Worm (Caenorhabditis elegans) whole organism, L1 larva: ENCODE measurements around the gene paic-1.
A peak's percentile ranks its signal among the peaks of the same experiment; 100 is the strongest.

Experiments
- C04F5.9 ChIP-seq: sonication (generic microtip); optimal IDR thresholded peaks from 2 replicates; lab custom pipeline; 2016; ENCODE audit warnings: missing genetic modification characterization, missing compliant biosample characterization
- F16B12.6 ChIP-seq: fragments of 150-350 bp; optimal IDR thresholded peaks from 2 replicates; lab custom pipeline; 2014; ENCODE audit warnings: missing biosample characterization, missing genetic modification characterization
- Y116A8C.19 ChIP-seq: sonication (generic microtip); optimal IDR thresholded peaks from 2 replicates; lab custom pipeline; 2016; ENCODE audit warnings: missing compliant biosample characterization, missing genetic modification characterization, borderline replicate concordance
- aha-1 ChIP-seq: fragments of 150-350 bp; optimal IDR thresholded peaks from 2 replicates; lab custom pipeline; 2014; ENCODE audit warnings: missing biosample characterization, missing genetic modification characterization
- alr-1 ChIP-seq: fragments of 200-800 bp; sonication (Bioruptor generic); optimal IDR thresholded peaks from 2 replicates; lab custom pipeline; 2018; ENCODE audit warnings: borderline replicate concordance, mild to moderate bottlenecking, missing genetic modification characterization, missing compliant biosample characterization
- ama-1 ChIP-seq: fragments of 150-350 bp; optimal IDR thresholded peaks from 2 replicates; lab custom pipeline; 2014
- ceh-63 ChIP-seq: fragments of 200-800 bp; sonication (Bioruptor generic); optimal IDR thresholded peaks from 2 replicates; lab custom pipeline; 2018; ENCODE audit warnings: mild to moderate bottlenecking, missing genetic modification characterization, missing compliant biosample characterization
- ceh-82 ChIP-seq, 3 experiments: fragments of 150-350 bp in 1 of 3; sonication (generic microtip) in 2 of 3; optimal IDR thresholded peaks; 2 replicates each; lab custom pipeline; 2014 to 2017; ENCODE audit warnings: missing biosample characterization in 3 of 3, missing genetic modification characterization in 3 of 3
- ceh-90 ChIP-seq: sonication (generic microtip); optimal IDR thresholded peaks from 2 replicates; lab custom pipeline; 2016; ENCODE audit warnings: missing genetic modification characterization, missing compliant biosample characterization
- dpl-1 ChIP-seq, 3 experiments: fragments of 150-350 bp in 2 of 3; sonication (generic microtip) in 1 of 3; optimal IDR thresholded peaks; 2 replicates each; lab custom pipeline; 2014 to 2017; ENCODE audit warnings: missing biosample characterization in 3 of 3, missing genetic modification characterization in 3 of 3, missing genetic modification reagents in 3 of 3
- efl-1 ChIP-seq, 4 experiments: fragments of 150-350 bp; optimal IDR thresholded peaks in 3 of 4; peaks in 1 of 4; 1 replicate in 1 of 4; 2 replicates in 3 of 4; lab custom pipeline; 2014; ENCODE audit warnings: missing biosample characterization in 2 of 4, missing genetic modification characterization in 2 of 4, missing genetic modification reagents in 2 of 4
- egl-27 ChIP-seq, 2 experiments: fragments of 150-350 bp in 1 of 2; sonication (generic microtip); optimal IDR thresholded peaks; 3 replicates each; lab custom pipeline; 2017 to 2018; ENCODE audit warnings: missing biosample characterization in 2 of 2, missing genetic modification characterization in 2 of 2, missing genetic modification reagents in 2 of 2
- elt-3 ChIP-seq, 6 experiments: fragments of 150-350 bp in 1 of 6; sonication (generic microtip); optimal IDR thresholded peaks; 2 replicates each; lab custom pipeline; 2017 to 2018; ENCODE audit warnings: missing biosample characterization in 6 of 6, missing genetic modification characterization in 6 of 6, inconsistent platforms in 1 of 6
- ets-5 ChIP-seq: fragments of 200-800 bp; sonication (Bioruptor generic); IDR thresholded peaks from 2 replicates; pipeline ENCODE4 v1.3.6; 2022; ENCODE audit warnings: missing genetic modification characterization, missing compliant biosample characterization
- fkh-10 ChIP-seq: sonication (generic microtip); optimal IDR thresholded peaks from 2 replicates; lab custom pipeline; 2017; ENCODE audit warnings: missing biosample characterization, missing genetic modification reagents, missing genetic modification characterization
- fkh-8 ChIP-seq: sonication (generic microtip); optimal IDR thresholded peaks from 2 replicates; lab custom pipeline; 2016; ENCODE audit warnings: mild to moderate bottlenecking, missing genetic modification characterization, missing compliant biosample characterization
- grh-1 ChIP-seq: fragments of 200-800 bp; sonication (Bioruptor generic); IDR thresholded peaks from 2 replicates; pipeline ENCODE4 v1.3.6; 2022; ENCODE audit warnings: missing genetic modification reagents, missing genetic modification characterization, missing compliant biosample characterization
- jun-1 ChIP-seq: fragments of 150-350 bp; optimal IDR thresholded peaks from 2 replicates; lab custom pipeline; 2014; ENCODE audit warnings: missing biosample characterization, missing genetic modification reagents, missing genetic modification characterization
- lin-14 ChIP-seq: fragments of 200-800 bp; sonication (Bioruptor generic); optimal IDR thresholded peaks from 2 replicates; lab custom pipeline; 2018; ENCODE audit warnings: mild to moderate bottlenecking, missing genetic modification characterization, moderate library complexity, missing compliant biosample characterization
- lin-15B ChIP-seq: fragments of 150-350 bp; sonication (generic microtip); optimal IDR thresholded peaks from 3 replicates; lab custom pipeline; 2014; ENCODE audit warnings: missing biosample characterization, missing genetic modification characterization
- lin-39 ChIP-seq: fragments of 150-350 bp; optimal IDR thresholded peaks from 2 replicates; lab custom pipeline; 2014; ENCODE audit warnings: missing biosample characterization, missing genetic modification reagents, missing genetic modification characterization
- lsy-2 ChIP-seq, 2 experiments: fragments of 150-350 bp; optimal IDR thresholded peaks; 2 replicates each; lab custom pipeline; 2014; ENCODE audit warnings: missing biosample characterization in 2 of 2, missing genetic modification characterization in 2 of 2
- mdl-1 ChIP-seq, 2 experiments: fragments of 150-350 bp; optimal IDR thresholded peaks; 2 replicates each; lab custom pipeline; 2014 to 2017; ENCODE audit warnings: missing biosample characterization in 2 of 2, missing genetic modification characterization in 2 of 2, inconsistent platforms in 1 of 2
- mef-2 ChIP-seq: fragments of 150-350 bp; optimal IDR thresholded peaks from 2 replicates; lab custom pipeline; 2014; ENCODE audit warnings: missing biosample characterization, missing genetic modification characterization
- nhr-11 ChIP-seq: fragments of 150-350 bp; optimal IDR thresholded peaks from 2 replicates; lab custom pipeline; 2014; ENCODE audit warnings: missing biosample characterization, missing genetic modification characterization
- nhr-19 ChIP-seq: fragments of 200-800 bp; sonication (Bioruptor generic); conservative IDR thresholded peaks from 2 replicates; pipeline ENCODE4 v1.3.6; 2022; ENCODE audit warnings: missing genetic modification characterization, missing compliant biosample characterization
- nhr-20 ChIP-seq: sonication (generic microtip); optimal IDR thresholded peaks from 2 replicates; lab custom pipeline; 2016; ENCODE audit warnings: mild to moderate bottlenecking, missing genetic modification characterization, missing compliant biosample characterization
- nhr-237 ChIP-seq: fragments of 150-350 bp; optimal IDR thresholded peaks from 2 replicates; lab custom pipeline; 2014; ENCODE audit warnings: missing biosample characterization, missing genetic modification characterization
- nhr-28 ChIP-seq: fragments of 150-350 bp; optimal IDR thresholded peaks from 2 replicates; lab custom pipeline; 2014; ENCODE audit warnings: missing biosample characterization, missing genetic modification characterization
- nhr-76 ChIP-seq: sonication (generic microtip); optimal IDR thresholded peaks from 2 replicates; lab custom pipeline; 2017; ENCODE audit warnings: missing biosample characterization, missing genetic modification characterization
- nhr-77 ChIP-seq: fragments of 150-350 bp; optimal IDR thresholded peaks from 2 replicates; lab custom pipeline; 2014; ENCODE audit warnings: missing biosample characterization, missing genetic modification characterization
- nhr-84 ChIP-seq: sonication (generic microtip); optimal IDR thresholded peaks from 2 replicates; lab custom pipeline; 2017; ENCODE audit warnings: missing biosample characterization, missing genetic modification characterization
- nhr-85 ChIP-seq: sonication (generic microtip); peaks from one replicate; lab custom pipeline; 2016; ENCODE audit warnings: missing genetic modification characterization, inconsistent platforms, missing compliant biosample characterization
- nhr-90 ChIP-seq: sonication (generic microtip); optimal IDR thresholded peaks from 2 replicates; lab custom pipeline; 2016; ENCODE audit warnings: mild to moderate bottlenecking, missing genetic modification characterization, missing compliant biosample characterization; ENCODE audit not compliant: poor library complexity
- pag-3 ChIP-seq: sonication (generic microtip); optimal IDR thresholded peaks from 2 replicates; lab custom pipeline; 2017; ENCODE audit warnings: missing genetic modification characterization, mild to moderate bottlenecking, missing compliant biosample characterization, antibody characterized with exemption, borderline replicate concordance; ENCODE audit not compliant: insufficient read depth
- pax-3 ChIP-seq: fragments of 200-800 bp; sonication (Bioruptor generic); optimal IDR thresholded peaks from 2 replicates; lab custom pipeline; 2018; ENCODE audit warnings: mild to moderate bottlenecking, missing genetic modification characterization, moderate library complexity, missing compliant biosample characterization
- pqm-1 ChIP-seq: sonication (generic microtip); optimal IDR thresholded peaks from 3 replicates; lab custom pipeline; 2017; ENCODE audit warnings: missing biosample characterization, missing genetic modification characterization
- sptf-1 ChIP-seq: fragments of 150-350 bp; optimal IDR thresholded peaks from 2 replicates; lab custom pipeline; 2014; ENCODE audit warnings: missing biosample characterization, missing genetic modification characterization
- sup-37 ChIP-seq: fragments of 200-800 bp; sonication (Bioruptor generic); optimal IDR thresholded peaks from 2 replicates; lab custom pipeline; 2018; ENCODE audit warnings: mild to moderate bottlenecking, missing genetic modification characterization, missing compliant biosample characterization
- tlp-1 ChIP-seq: fragments of 150-350 bp; optimal IDR thresholded peaks from 2 replicates; lab custom pipeline; 2014; ENCODE audit warnings: missing biosample characterization, missing genetic modification characterization
- unc-130 ChIP-seq: fragments of 150-350 bp; optimal IDR thresholded peaks from 2 replicates; lab custom pipeline; 2017; ENCODE audit warnings: missing biosample characterization, missing genetic modification characterization, inconsistent platforms
- unc-62 ChIP-seq: fragments of 150-350 bp; optimal IDR thresholded peaks from 2 replicates; lab custom pipeline; 2014; ENCODE audit warnings: missing biosample characterization, missing genetic modification reagents, missing genetic modification characterization
- unc-86 ChIP-seq: sonication (generic microtip); optimal IDR thresholded peaks from 2 replicates; lab custom pipeline; 2016; ENCODE audit warnings: missing genetic modification characterization, missing compliant biosample characterization
- unc-98 ChIP-seq: fragments of 200-800 bp; sonication (Bioruptor generic); IDR thresholded peaks from 2 replicates; pipeline ENCODE4 v1.3.6; 2022; ENCODE audit warnings: missing genetic modification characterization, missing compliant biosample characterization
- vab-15 ChIP-seq: sonication (generic microtip); optimal IDR thresholded peaks from 2 replicates; lab custom pipeline; 2017; ENCODE audit warnings: missing genotype, mild to moderate bottlenecking, missing genetic modification characterization, missing compliant biosample characterization
- xbp-1 ChIP-seq: sonication (generic microtip); optimal IDR thresholded peaks from 2 replicates; lab custom pipeline; 2016; ENCODE audit warnings: missing genetic modification characterization, missing compliant biosample characterization
- ztf-11 ChIP-seq, 2 experiments: sonication (generic microtip); optimal IDR thresholded peaks; 2 replicates each; lab custom pipeline; 2016 to 2017; ENCODE audit warnings: missing genetic modification characterization in 2 of 2, missing biosample characterization in 1 of 2, missing compliant biosample characterization in 1 of 2
- ztf-4 ChIP-seq: fragments of 150-350 bp; optimal IDR thresholded peaks from 2 replicates; lab custom pipeline; 2014; ENCODE audit warnings: missing biosample characterization, missing genetic modification characterization

The paic-1 gene

DNA sequence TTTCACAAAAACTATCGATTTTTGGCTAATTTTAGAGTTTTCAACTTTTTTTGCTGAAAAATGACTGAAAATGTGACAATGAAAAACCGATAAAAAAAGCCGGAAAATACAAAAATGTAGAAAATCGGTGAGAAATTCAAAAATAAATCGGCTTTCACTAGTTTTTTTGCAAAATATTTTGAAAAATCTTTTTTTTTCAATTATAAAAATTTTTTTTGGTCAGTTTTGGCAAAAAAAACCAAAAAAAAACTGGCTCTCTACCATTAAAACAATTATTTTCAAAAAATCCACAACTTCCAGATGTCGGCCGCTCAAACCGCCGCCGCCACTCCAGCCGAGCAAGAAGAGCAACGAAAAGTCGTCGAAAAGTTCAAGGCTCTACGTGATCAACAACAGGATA, 45.9 kb downstream of the paic-1 start, which contains the start of gene pfd-2:
TSS of gene pfd-2 (plus strand) at position 301 of the 400 bp plus-strand sequence.
- TF ChIP-seq dpl-1 (GFP tag; optimal IDR thresholded peaks at IDR 0.05; lab: Kevin White, UChicago) (no peak), nhr-85 (tag; lab: Kevin White, UChicago) (no peak), Y116A8C.19 (no peak), F16B12.6 (tag; lab: Kevin White, UChicago) (no peak), ceh-90 (tag; lab: Kevin White, UChicago) (no peak), pag-3 (no peak), alr-1 (tag; lab: Kevin White, UChicago) (no peak), nhr-20 (tag; lab: Kevin White, UChicago) (no peak), nhr-76 (tag; lab: Kevin White, UChicago) (no peak), ztf-11 (tag; optimal IDR thresholded peaks at IDR 0.05; lab: Kevin White, UChicago) (no peak), aha-1 (tag; lab: Kevin White, UChicago) (no peak), unc-130 (tag; lab: Kevin White, UChicago) (no peak), mef-2 (no peak), ztf-4 (tag; lab: Kevin White, UChicago) (no peak), lin-15B (no peak)

DNA sequence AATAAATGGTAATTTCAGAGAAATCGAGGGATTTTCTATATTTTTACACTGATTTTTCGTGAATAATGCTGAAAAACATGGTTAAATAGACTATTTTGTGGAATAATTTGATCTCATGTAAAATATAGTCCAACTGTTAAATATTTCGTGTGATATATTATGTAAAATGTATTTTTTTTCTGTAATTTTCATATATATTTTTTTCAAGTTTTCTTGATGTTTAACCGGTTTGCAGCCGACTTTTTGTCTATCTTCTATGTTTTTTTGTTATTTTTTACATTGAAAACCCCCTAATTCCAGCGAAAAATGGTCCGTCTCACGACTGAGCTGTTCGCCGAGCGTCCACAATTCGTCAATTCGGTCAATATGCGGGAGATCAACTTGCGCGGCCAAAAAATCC, 48.3 kb downstream of the paic-1 start, which contains the start of gene mog-2:
TSS of gene mog-2 (plus strand) at position 301 of the 400 bp plus-strand sequence.
- TF ChIP-seq efl-1 (optimal IDR thresholded peaks at IDR 0.05; lab: Kevin White, UChicago): no peak
- peak in 1 of 2 experiments; percentile 21 for TF ChIP-seq efl-1 (GFP tag; optimal IDR thresholded peaks at IDR 0.05 in 1 of 2; lab: Kevin White, UChicago)
- TF ChIP-seq unc-86: no peak
- TF ChIP-seq unc-98 (GFP tag; lab: Robert Waterston, UW): no peak
- no peak for TF ChIP-seq alr-1 (tag; lab: Kevin White, UChicago)
- no peak for TF ChIP-seq nhr-84
- no peak for TF ChIP-seq lin-39
- TF ChIP-seq pax-3: no peak
- TF ChIP-seq, all 84 proteins: peak for 1

DNA sequence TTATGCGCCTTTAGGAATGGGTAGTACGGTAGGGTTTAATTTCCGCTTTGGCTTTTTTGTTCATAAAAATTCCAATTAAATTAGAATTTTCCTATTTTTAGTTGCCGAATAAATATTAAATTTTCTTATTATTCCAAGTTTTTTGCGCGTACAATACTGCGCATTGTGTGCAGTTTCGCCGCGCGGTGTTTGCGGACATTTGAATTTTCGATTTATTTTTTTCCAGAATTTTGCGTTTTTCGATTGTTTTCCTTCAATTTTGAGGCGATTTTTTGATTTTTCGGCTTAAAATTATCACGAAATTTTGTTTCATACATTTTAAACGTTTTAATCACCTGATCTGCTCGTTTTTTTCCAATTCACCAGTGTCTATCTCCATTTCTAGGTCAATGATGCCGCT, 49.5 kb downstream of the paic-1 start, which contains the start of gene H20J04.6:
TSS of gene H20J04.6 (plus strand) at position 386 of the 400 bp plus-strand sequence.
- TF ChIP-seq sptf-1 (tag; lab: Kevin White, UChicago): no peak
- TF ChIP-seq unc-130 (tag; lab: Kevin White, UChicago): peak; percentile 63
- TF ChIP-seq unc-62 (GFP tag; lab: Kevin White, UChicago): no peak
- no peak for TF ChIP-seq jun-1 (tag; lab: Kevin White, UChicago)
- TF ChIP-seq nhr-11 (tag; lab: Kevin White, UChicago): no peak
- TF ChIP-seq grh-1 (GFP tag; lab: Robert Waterston, UW): no peak
- no peak for TF ChIP-seq fkh-10 (GFP tag; lab: Kevin White, UChicago)
- TF ChIP-seq C04F5.9 (tag; lab: Kevin White, UChicago): peak; percentile 29
- TF ChIP-seq efl-1 (optimal IDR thresholded peaks at IDR 0.05; lab: Kevin White, UChicago): peak; percentile 23 to 52
- TF ChIP-seq efl-1 (GFP tag; optimal IDR thresholded peaks at IDR 0.05 in 1 of 2; lab: Kevin White, UChicago): peak; percentile 56 to 94
- TF ChIP-seq elt-3 (tag; optimal IDR thresholded peaks at IDR 0.05; lab: Kevin White, UChicago): no peak
- TF ChIP-seq nhr-76 (tag; lab: Kevin White, UChicago): no peak
- TF ChIP-seq lin-14: no peak
- TF ChIP-seq ztf-11 (tag; optimal IDR thresholded peaks at IDR 0.05; lab: Kevin White, UChicago): no peak
- TF ChIP-seq ama-1 (lab: Kevin White, UChicago): no peak
- TF ChIP-seq nhr-77: no peak
- TF ChIP-seq tlp-1: no peak
- TF ChIP-seq egl-27 (tag; optimal IDR thresholded peaks at IDR 0.05; lab: Kevin White, UChicago): no peak
- TF ChIP-seq nhr-19: no peak
- no peak for TF ChIP-seq ets-5 (GFP tag; lab: Robert Waterston, UW)
- no peak for TF ChIP-seq nhr-84
- peak; percentile 24 to 60 (median 44) for TF ChIP-seq dpl-1 (GFP tag; optimal IDR thresholded peaks at IDR 0.05; lab: Kevin White, UChicago)
- no peak for TF ChIP-seq fkh-8
- TF ChIP-seq xbp-1 (tag; lab: Kevin White, UChicago): peak; percentile 17
- TF ChIP-seq ceh-82 (tag; optimal IDR thresholded peaks at IDR 0.05; lab: Kevin White, UChicago): no peak
- TF ChIP-seq ceh-63 (GFP tag; lab: Kevin White, UChicago): no peak
- TF ChIP-seq unc-86: peak; percentile 7
- TF ChIP-seq lsy-2 (tag; optimal IDR thresholded peaks at IDR 0.05; lab: Kevin White, UChicago): peak; percentile 48
- no peak for TF ChIP-seq pqm-1 (tag; lab: Kevin White, UChicago)
- TF ChIP-seq mdl-1 (tag; optimal IDR thresholded peaks at IDR 0.05; lab: Kevin White, UChicago): no peak
- no peak for TF ChIP-seq nhr-237 (tag; lab: Kevin White, UChicago)
- TF ChIP-seq unc-98 (GFP tag; lab: Robert Waterston, UW): no peak
- peak; percentile 16 for TF ChIP-seq nhr-90
- TF ChIP-seq pax-3: no peak
- TF ChIP-seq sup-37: no peak
- no peak for TF ChIP-seq vab-15 (tag; lab: Kevin White, UChicago)
- TF ChIP-seq nhr-28: no peak
